Fruit fly (Drosophila melanogaster): ENCODE data around the gene jumu.

jumu gene

dm6 chr3R:10349987-10350386 lies at the start of gene jumu (continued):
- TF ChIP-seq Hr39 (GFP tag; optimal IDR thresholded peaks at IDR 0.05) (no peak), salr (GFP tag; optimal IDR thresholded peaks at IDR 0.05) (no peak), Eip75B (GFP tag; optimal IDR thresholded peaks at IDR 0.05) (no peak), CG1621 (tag; optimal IDR thresholded peaks at IDR 0.05) (peak; percentile 40), esn (GFP tag; optimal IDR thresholded peaks at IDR 0.05) (no peak), CG11902 (GFP tag; optimal IDR thresholded peaks at IDR 0.05) (no peak)

dm6 chr3R:10311076-10311744 lies 38.8 kb upstream of the jumu start, which contains the start of gene CG6293:
Gene CG6293, minus strand, starts transcription at chr3R:10311613.
- TF ChIP-seq Ets21C (GFP tag; optimal IDR thresholded peaks at IDR 0.05) (no peak), CG10669 (GFP tag; optimal IDR thresholded peaks at IDR 0.05) (no peak), acj6 (GFP tag; optimal IDR thresholded peaks at IDR 0.05) (no peak), Blimp-1 (GFP tag; optimal IDR thresholded peaks at IDR 0.05) (no peak), achi (GFP tag; optimal IDR thresholded peaks at IDR 0.05) (no peak), CG6808 (GFP tag; optimal IDR thresholded peaks at IDR 0.05) (no peak), fd85E (GFP tag; optimal IDR thresholded peaks at IDR 0.05) (no peak), Smox (GFP tag; optimal IDR thresholded peaks at IDR 0.05) (no peak), eg (GFP tag; IDR thresholded peaks at IDR 0.05) (no peak), CG3919 (GFP tag; optimal IDR thresholded peaks at IDR 0.05) (no peak)

- no peak for TF ChIP-seq fd59A (GFP tag; optimal IDR thresholded peaks at IDR 0.05)
- no peak for TF ChIP-seq Hr39 (GFP tag; optimal IDR thresholded peaks at IDR 0.05)
Observed at dm6 chr3R:10311745-10312088, 38.3 kb upstream of the jumu start.

- TF ChIP-seq topi (GFP tag; optimal IDR thresholded peaks at IDR 0.05) (no peak), fkh (GFP tag; optimal IDR thresholded peaks at IDR 0.05) (peak; percentile 96), CG6808 (GFP tag; optimal IDR thresholded peaks at IDR 0.05) (no peak), CG8632 (GFP tag; optimal IDR thresholded peaks at IDR 0.05) (no peak), CG11902 (GFP tag; optimal IDR thresholded peaks at IDR 0.05) (no peak), achi (GFP tag; optimal IDR thresholded peaks at IDR 0.05) (peak; percentile 97)
Observed at dm6 chr3R:10330734-10331642, 19.0 kb upstream of the jumu start, which contains the start of the genes Bruce and CG12818. Gene Bruce, minus strand, starts transcription at chr3R:10331353. Gene CG12818, plus strand, starts transcription at chr3R:10331581.

- TF ChIP-seq Hr39 (GFP tag; optimal IDR thresholded peaks at IDR 0.05) (no peak), svp (GFP tag) (no peak), OdsH (GFP tag; optimal IDR thresholded peaks at IDR 0.05) (no peak), CG6854 (GFP tag; optimal IDR thresholded peaks at IDR 0.05) (peak; percentile 26), Lpt (GFP tag; optimal IDR thresholded peaks at IDR 0.05) (peak; percentile 1), vri (GFP tag; optimal IDR thresholded peaks at IDR 0.05) (no peak), CG6276 (GFP tag; optimal IDR thresholded peaks at IDR 0.05) (no peak), cyc (GFP tag; optimal IDR thresholded peaks at IDR 0.05) (peak; percentile 57), Met (GFP tag; optimal IDR thresholded peaks at IDR 0.05) (no peak), Sox14 (GFP tag; optimal IDR thresholded peaks at IDR 0.05) (peak; percentile 74), spab (GFP tag; optimal IDR thresholded peaks at IDR 0.05) (no peak), pdm3 (GFP tag; optimal IDR thresholded peaks at IDR 0.05) (no peak), CG8632 (GFP tag; optimal IDR thresholded peaks at IDR 0.05) (no peak), CG3032 (tag; optimal IDR thresholded peaks at IDR 0.05) (peak; percentile 43), lz (GFP tag; optimal IDR thresholded peaks at IDR 0.05) (peak; percentile 67), CG3919 (GFP tag; optimal IDR thresholded peaks at IDR 0.05) (no peak), CG32006 (GFP tag; optimal IDR thresholded peaks at IDR 0.05) (no peak), salr (GFP tag; optimal IDR thresholded peaks at IDR 0.05) (no peak), CG11902 (GFP tag; optimal IDR thresholded peaks at IDR 0.05) (no peak), CG6808 (GFP tag; optimal IDR thresholded peaks at IDR 0.05) (peak; percentile 88), CG31627 (GFP tag; optimal IDR thresholded peaks at IDR 0.05) (peak; percentile 68), CG11294 (GFP tag; IDR thresholded peaks at IDR 0.05) (no peak), fd85E (GFP tag; optimal IDR thresholded peaks at IDR 0.05) (no peak), Ets21C (GFP tag; optimal IDR thresholded peaks at IDR 0.05) (no peak), Eip78C (GFP tag) (peak; percentile 92), CG4318 (GFP tag; optimal IDR thresholded peaks at IDR 0.05) (no peak), Eip93F (GFP tag; optimal IDR thresholded peaks at IDR 0.05) (no peak), ss (GFP tag; optimal IDR thresholded peaks at IDR 0.05) (no peak)
Observed at dm6 chr3R:10332823-10333263, 17.1 kb upstream of the jumu start, which contains the start of gene sle. Gene sle, plus strand, starts transcription at chr3R:10333115.
